Fruit fly (Drosophila melanogaster) whole organism, pupa: Measurements from ENCODE around the gene Mics1.

Source experiments
- CG10348 ChIP-seq: fragments of 200-800 bp; sonication (Bioruptor generic); IDR thresholded peaks from 2 replicates; pipeline ENCODE4 v1.3.6; 2022; ENCODE audit warnings: missing biosample characterization, missing genetic modification characterization
- CG12605 ChIP-seq: fragments of 200-800 bp; sonication (Bioruptor generic); IDR thresholded peaks from 2 replicates; pipeline ENCODE4 v1.3.6; 2022; ENCODE audit warnings: missing biosample characterization, missing genetic modification characterization
- CG13204 ChIP-seq: fragments of 200-800 bp; sonication (Bioruptor generic); optimal IDR thresholded peaks from 2 replicates; lab custom pipeline; 2018; ENCODE audit warnings: missing biosample characterization, mild to moderate bottlenecking, missing genetic modification characterization, moderate library complexity
- CG14655 ChIP-seq: fragments of 200-800 bp; sonication (Bioruptor generic); optimal IDR thresholded peaks from 3 replicates; lab custom pipeline; 2017; ENCODE audit warnings: mild to moderate bottlenecking, missing biosample characterization, missing genetic modification reagents, missing genetic modification characterization
- CG15710 ChIP-seq: fragments of 200-800 bp; sonication (Bioruptor generic); optimal IDR thresholded peaks from 2 replicates; lab custom pipeline; 2018; ENCODE audit warnings: missing biosample characterization, mild to moderate bottlenecking, missing genetic modification characterization, moderate library complexity
- CG17806 ChIP-seq: fragments of 200-800 bp; sonication (Bioruptor generic); optimal IDR thresholded peaks from 2 replicates; lab custom pipeline; 2018; ENCODE audit warnings: missing biosample characterization, mild to moderate bottlenecking, missing genetic modification characterization, moderate library complexity
- CG32121 ChIP-seq: fragments of 200-800 bp; sonication (Bioruptor generic); IDR thresholded peaks from 2 replicates; pipeline ENCODE4 v1.3.6; 2022; ENCODE audit warnings: missing biosample characterization, missing genetic modification characterization
- CG34367 ChIP-seq: fragments of 200-800 bp; sonication (Bioruptor generic); optimal IDR thresholded peaks from 2 replicates; lab custom pipeline; 2018; ENCODE audit warnings: missing biosample characterization, mild to moderate bottlenecking, missing genetic modification characterization
- CG4496 ChIP-seq: fragments of 200-800 bp; sonication (Bioruptor generic); IDR thresholded peaks from 3 replicates; pipeline ENCODE4 v1.3.6; 2022; ENCODE audit warnings: missing biosample characterization, missing genetic modification characterization
- CG8159 ChIP-seq: fragments of 200-800 bp; sonication (Bioruptor generic); optimal IDR thresholded peaks from 3 replicates; lab custom pipeline; 2018; ENCODE audit warnings: missing biosample characterization, mild to moderate bottlenecking, missing genetic modification characterization, moderate library complexity
- CG8301 ChIP-seq: fragments of 200-800 bp; sonication (Bioruptor generic); optimal IDR thresholded peaks from 2 replicates; lab custom pipeline; 2018; ENCODE audit warnings: missing biosample characterization, mild to moderate bottlenecking, missing genetic modification characterization
- CG9948 ChIP-seq: fragments of 200-800 bp; sonication (Bioruptor generic); optimal IDR thresholded peaks from 2 replicates; lab custom pipeline; 2018; ENCODE audit warnings: missing biosample characterization, mild to moderate bottlenecking, missing genetic modification characterization, moderate library complexity
- D1 ChIP-seq: fragments of 200-800 bp; sonication (Bioruptor generic); optimal IDR thresholded peaks from 2 replicates; lab custom pipeline; 2018; ENCODE audit warnings: missing biosample characterization, mild to moderate bottlenecking, missing genetic modification characterization, moderate library complexity
- EcR ChIP-seq: fragments of 200-800 bp; sonication (Bioruptor generic); optimal IDR thresholded peaks from 3 replicates; lab custom pipeline; 2019; ENCODE audit warnings: missing biosample characterization, missing genetic modification characterization, mild to moderate bottlenecking, moderate library complexity, missing genetic modification reagents
- Ets98B ChIP-seq: fragments of 200-800 bp; sonication (Bioruptor generic); IDR thresholded peaks from 2 replicates; pipeline ENCODE4 v1.3.6; 2022; ENCODE audit warnings: missing biosample characterization, missing genetic modification characterization
- Pif1A ChIP-seq: fragments of 200-800 bp; sonication (Bioruptor generic); optimal IDR thresholded peaks from 3 replicates; lab custom pipeline; 2016; ENCODE audit warnings: missing biosample characterization, missing genetic modification characterization
- Pif1B ChIP-seq: fragments of 200-800 bp; sonication (Bioruptor generic); optimal IDR thresholded peaks from 3 replicates; lab custom pipeline; 2016; ENCODE audit warnings: missing biosample characterization, missing genetic modification characterization
- Snoo ChIP-seq: fragments of 200-800 bp; sonication (Bioruptor generic); optimal IDR thresholded peaks from 3 replicates; lab custom pipeline; 2017; ENCODE audit warnings: missing biosample characterization, mild to moderate bottlenecking, missing genetic modification characterization, inconsistent platforms
- fd96Ca ChIP-seq: fragments of 200-800 bp; sonication (Bioruptor generic); IDR thresholded peaks from 3 replicates; pipeline ENCODE4 v1.3.6; 2022; ENCODE audit warnings: missing biosample characterization, missing genetic modification characterization
- gl ChIP-seq: fragments of 200-800 bp; sonication (Bioruptor generic); optimal IDR thresholded peaks from 2 replicates; lab custom pipeline; 2018; ENCODE audit warnings: missing biosample characterization, mild to moderate bottlenecking, missing genetic modification characterization
- rn ChIP-seq: fragments of 200-800 bp; sonication (Bioruptor generic); IDR thresholded peaks from 2 replicates; pipeline ENCODE4 v1.3.6; 2022; ENCODE audit warnings: missing biosample characterization, missing genetic modification characterization

Gene Mics1

DNA sequence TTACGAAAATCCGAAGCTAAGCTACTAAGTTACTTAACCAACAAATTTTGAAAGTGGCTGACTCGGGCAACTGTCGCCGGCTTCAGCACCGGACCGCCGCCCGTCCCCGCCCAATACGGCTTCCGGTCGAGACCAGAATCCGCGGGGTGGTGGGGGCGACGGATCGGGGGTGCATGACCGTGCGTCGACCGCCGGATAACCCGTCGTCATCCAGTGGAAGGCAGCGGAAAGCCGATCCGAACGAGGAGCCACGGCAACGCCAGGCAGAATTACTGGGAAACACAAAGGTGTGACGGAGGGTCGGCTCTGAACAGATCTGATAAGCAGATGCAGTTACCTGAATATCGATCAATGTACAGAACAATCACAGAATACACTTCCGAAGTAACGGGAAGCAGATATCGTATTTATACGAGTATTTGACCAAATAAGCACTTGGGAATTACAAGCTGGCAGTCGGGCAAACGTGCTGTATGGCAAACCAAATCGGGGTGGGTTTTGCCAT, 27.5 kb downstream of the Mics1 start:
- TF ChIP-seq CG8301 (tag; lab: Kevin White, UChicago) (peak; percentile 35), CG13204 (GFP tag; lab: Kevin White, UChicago) (peak; percentile 100), EcR (peak; percentile 99), CG12605 (peak; percentile 73), CG17806 (tag; lab: Kevin White, UChicago) (peak; percentile 31), CG15710 (tag; lab: Kevin White, UChicago) (peak; percentile 29), CG14655 (GFP tag; lab: Kevin White, UChicago) (peak; percentile 73), gl (peak; percentile 71), CG8159 (tag; lab: Kevin White, UChicago) (peak; percentile 44), D1 (tag; lab: Kevin White, UChicago) (no peak), rn (GFP tag; lab: Robert Waterston, UW) (no peak), CG9948 (tag; lab: Kevin White, UChicago) (no peak), CG32121 (peak; percentile 68; the same call in 1 of the 2 replicates), CG4496 (peak; percentile 96), Ets98B (peak; percentile 79), CG34367 (tag; lab: Kevin White, UChicago) (peak; percentile 26), CG10348 (no peak), fd96Ca (GFP tag; lab: Robert Waterston, UW) (peak; percentile 80; the same call in 2 of the 3 replicates), Pif1A (peak; percentile 64), Pif1B (GFP tag; lab: Kevin White, UChicago) (peak; percentile 53), Snoo (tag; lab: Kevin White, UChicago) (peak; percentile 66)

DNA sequence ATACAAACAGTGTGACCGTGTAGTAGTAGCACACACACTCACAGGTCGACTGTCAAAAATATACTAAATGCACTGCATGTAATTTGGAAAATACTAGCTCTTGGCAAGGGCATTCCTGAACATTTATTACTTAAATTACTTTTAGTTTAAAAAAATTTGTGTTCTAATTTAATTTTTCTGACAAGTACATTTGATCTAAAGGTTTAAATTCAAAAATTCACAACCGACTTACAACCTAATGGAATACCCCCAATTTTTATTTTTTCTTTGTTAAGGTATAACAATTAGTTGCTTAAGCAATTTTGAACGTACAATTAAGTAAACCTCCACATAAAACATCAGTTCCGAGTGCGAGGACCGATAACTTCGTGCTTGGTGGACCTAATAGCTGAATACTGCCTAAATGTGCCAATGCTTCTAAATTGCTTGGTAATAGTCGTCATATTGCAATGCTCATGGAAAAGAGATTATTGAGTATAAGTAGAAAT, 28.4 kb downstream of the Mics1 start, which contains the start of gene CG1142:
Gene CG1142 (minus strand): TSS at position 15 of the 488 bp plus-strand sequence.
- TF ChIP-seq CG13204 (GFP tag; lab: Kevin White, UChicago) (peak; percentile 84), CG17806 (tag; lab: Kevin White, UChicago) (peak; percentile 99), EcR (peak; percentile 52), gl (peak; percentile 95), D1 (tag; lab: Kevin White, UChicago) (peak; percentile 95), fd96Ca (GFP tag; lab: Robert Waterston, UW) (peak; percentile 73; the same call in 2 of the 3 replicates), Pif1A (peak; percentile 86), CG9948 (tag; lab: Kevin White, UChicago) (peak; percentile 98), Snoo (tag; lab: Kevin White, UChicago) (peak; percentile 92), CG8301 (tag; lab: Kevin White, UChicago) (peak; percentile 98), CG32121 (peak; percentile 98), Ets98B (peak; percentile 98), CG4496 (peak; percentile 99), CG34367 (tag; lab: Kevin White, UChicago) (peak; percentile 99), rn (GFP tag; lab: Robert Waterston, UW) (peak; percentile 97), CG15710 (tag; lab: Kevin White, UChicago) (peak; percentile 99), CG10348 (peak; percentile 92), CG12605 (peak; percentile 99), Pif1B (GFP tag; lab: Kevin White, UChicago) (peak; percentile 89), CG8159 (tag; lab: Kevin White, UChicago) (peak; percentile 99), CG14655 (GFP tag; lab: Kevin White, UChicago) (peak; percentile 97)

DNA sequence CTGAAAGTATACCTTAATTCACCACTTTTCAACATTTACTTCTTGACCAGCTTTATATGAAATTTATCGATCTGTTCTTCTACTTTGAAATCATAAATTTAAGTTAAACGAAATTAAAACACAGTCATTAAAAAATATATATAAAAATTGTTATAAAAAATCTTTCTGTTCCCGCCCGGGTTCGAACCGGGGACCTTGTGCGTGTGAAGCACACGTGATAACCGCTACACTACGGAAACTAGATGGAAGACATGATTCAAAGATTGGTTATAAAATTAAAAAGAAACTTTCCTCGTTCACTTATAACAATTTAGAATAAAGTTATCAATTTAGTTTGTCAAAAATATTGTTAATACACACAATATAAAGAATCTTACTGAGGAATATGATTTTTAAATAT, 30.3 kb downstream of the Mics1 start:
- TF ChIP-seq CG8301 (tag; lab: Kevin White, UChicago): no peak
- no peak for TF ChIP-seq CG4496
- no peak for TF ChIP-seq CG15710 (tag; lab: Kevin White, UChicago)
- no peak for TF ChIP-seq CG32121
- TF ChIP-seq CG34367 (tag; lab: Kevin White, UChicago): no peak
- no peak for TF ChIP-seq CG14655 (GFP tag; lab: Kevin White, UChicago)
